Worm (Caenorhabditis elegans): ENCODE measurements around the gene cest-8.

ce11 chrX:12207078-12207477, 12.4 kb upstream of the cest-8 start:
- no peak for TF ChIP-seq lin-35 (GFP tag; optimal IDR thresholded peaks at IDR 0.05)
- TF ChIP-seq nhr-71 (tag; optimal IDR thresholded peaks at IDR 0.05), result peak; percentile 34
- no peak for TF ChIP-seq jun-1 (tag; optimal IDR thresholded peaks at IDR 0.05)
- no peak for TF ChIP-seq nhr-28 (tag; optimal IDR thresholded peaks at IDR 0.05)
